Worm (Caenorhabditis elegans) whole organism, midembryonic: Measurements from ENCODE around the gene gadr-3.

Source experiments
- T22C8.4 ChIP-seq: fragments of 200-800 bp; sonication (Bioruptor generic); IDR thresholded peaks from 2 replicates; pipeline ENCODE4 v1.3.6; 2022; ENCODE audit warnings: missing genetic modification characterization, missing compliant biosample characterization
- cog-1 ChIP-seq: sonication (generic microtip); optimal IDR thresholded peaks from 2 replicates; lab custom pipeline; 2016; ENCODE audit warnings: missing genetic modification characterization, missing compliant biosample characterization
- flt-1 ChIP-seq: fragments of 200-800 bp; sonication (Bioruptor generic); IDR thresholded peaks from 2 replicates; pipeline ENCODE4 v1.3.6; 2022; ENCODE audit warnings: missing genetic modification characterization, missing compliant biosample characterization
- klf-2 ChIP-seq: fragments of 200-800 bp; sonication (Bioruptor generic); conservative IDR thresholded peaks from 2 replicates; pipeline ENCODE4 v1.3.6; 2022; ENCODE audit warnings: missing genetic modification reagents, missing genetic modification characterization, missing compliant biosample characterization
- med-1 ChIP-seq: sonication (generic microtip); optimal IDR thresholded peaks from 2 replicates; lab custom pipeline; 2017; ENCODE audit warnings: missing genetic modification characterization, mild to moderate bottlenecking, missing compliant biosample characterization, antibody characterized with exemption, missing genetic modification reagents; ENCODE audit not compliant: insufficient read depth
- ref-1 ChIP-seq: fragments of 200-800 bp; sonication (Bioruptor generic); conservative IDR thresholded peaks from 2 replicates; pipeline ENCODE4 v1.3.6; 2022; ENCODE audit warnings: missing genetic modification reagents, missing genetic modification characterization, missing compliant biosample characterization
- tab-1 ChIP-seq: fragments of 200-800 bp; sonication (Bioruptor generic); IDR thresholded peaks from 2 replicates; pipeline ENCODE4 v1.3.6; 2022; ENCODE audit warnings: missing genetic modification characterization, missing compliant biosample characterization
- ztf-23 ChIP-seq: fragments of 200-800 bp; sonication (Bioruptor generic); IDR thresholded peaks from 2 replicates; pipeline ENCODE4 v1.3.6; 2022; ENCODE audit warnings: missing genetic modification reagents, missing genetic modification characterization, missing compliant biosample characterization
- ztf-29 ChIP-seq: fragments of 200-800 bp; sonication (Bioruptor generic); IDR thresholded peaks from 2 replicates; pipeline ENCODE4 v1.3.6; 2022; ENCODE audit warnings: missing genetic modification reagents, missing genetic modification characterization, missing compliant biosample characterization

gadr-3 gene

ce11 chrIII:6285890-6286289, at the start of gene gadr-3:
Gene gadr-3 (minus strand): TSS chrIII:6285990.
- TF ChIP-seq cog-1 (tag; lab: Kevin White, UChicago) (no peak), tab-1 (GFP tag; lab: Robert Waterston, UW) (no peak), flt-1 (GFP tag; lab: Robert Waterston, UW) (no peak), klf-2 (no peak), T22C8.4 (no peak), ztf-23 (GFP tag; lab: Robert Waterston, UW) (no peak), ref-1 (no peak), med-1 (GFP tag; lab: Kevin White, UChicago) (no peak), ztf-29 (no peak)

ce11 chrIII:6334364-6334763, 48.6 kb upstream of the gadr-3 start:
- TF ChIP-seq tab-1 (GFP tag; lab: Robert Waterston, UW) (no peak), ztf-29 (no peak), klf-2 (no peak), med-1 (GFP tag; lab: Kevin White, UChicago) (no peak), T22C8.4 (no peak), ztf-23 (GFP tag; lab: Robert Waterston, UW) (no peak), ref-1 (no peak), cog-1 (tag; lab: Kevin White, UChicago) (no peak)

ce11 chrIII:6331211-6331782, 45.5 kb upstream of the gadr-3 start, which contains the start of gene C56G2.4:
Gene C56G2.4 (plus strand): TSS chrIII:6331732.
- no peak for TF ChIP-seq ztf-29
- no peak for TF ChIP-seq ref-1
- TF ChIP-seq med-1 (GFP tag; lab: Kevin White, UChicago) = no peak
- no peak for TF ChIP-seq flt-1 (GFP tag; lab: Robert Waterston, UW)
- no peak for TF ChIP-seq ztf-23 (GFP tag; lab: Robert Waterston, UW)
- TF ChIP-seq tab-1 (GFP tag; lab: Robert Waterston, UW) = no peak
- no peak for TF ChIP-seq cog-1 (tag; lab: Kevin White, UChicago)
- TF ChIP-seq T22C8.4 = no peak
- no peak for TF ChIP-seq klf-2

ce11 chrIII:6324139-6324538, 38.3 kb upstream of the gadr-3 start, which contains the start of gene C56G2.5:
Gene C56G2.5 (minus strand): TSS chrIII:6324239.
- no peak for TF ChIP-seq klf-2
- no peak for TF ChIP-seq med-1 (GFP tag; lab: Kevin White, UChicago)
- no peak for TF ChIP-seq ref-1
- TF ChIP-seq tab-1 (GFP tag; lab: Robert Waterston, UW) = no peak
- no peak for TF ChIP-seq ztf-23 (GFP tag; lab: Robert Waterston, UW)
- no peak for TF ChIP-seq flt-1 (GFP tag; lab: Robert Waterston, UW)
- no peak for TF ChIP-seq T22C8.4
- no peak for TF ChIP-seq ztf-29
- TF ChIP-seq cog-1 (tag; lab: Kevin White, UChicago) = no peak

- TF ChIP-seq ztf-23 (GFP tag; lab: Robert Waterston, UW) (no peak), cog-1 (tag; lab: Kevin White, UChicago) (no peak), klf-2 (no peak), T22C8.4 (no peak), flt-1 (GFP tag; lab: Robert Waterston, UW) (no peak), ref-1 (no peak), tab-1 (GFP tag; lab: Robert Waterston, UW) (no peak), med-1 (GFP tag; lab: Kevin White, UChicago) (no peak), ztf-29 (no peak)
Observed at ce11 chrIII:6317345-6317744, 31.6 kb upstream of the gadr-3 start.

ce11 chrIII:6316795-6317194, 31.0 kb upstream of the gadr-3 start:
- TF ChIP-seq klf-2 (no peak), T22C8.4 (no peak), ztf-29 (no peak), tab-1 (GFP tag; lab: Robert Waterston, UW) (no peak), ref-1 (no peak), med-1 (GFP tag; lab: Kevin White, UChicago) (no peak), cog-1 (tag; lab: Kevin White, UChicago) (no peak), ztf-23 (GFP tag; lab: Robert Waterston, UW) (no peak), flt-1 (GFP tag; lab: Robert Waterston, UW) (no peak)

- TF ChIP-seq ref-1 = no peak
- no peak for TF ChIP-seq T22C8.4
Observed at ce11 chrIII:6315515-6315914, 29.7 kb upstream of the gadr-3 start.

ce11 chrIII:6312244-6312643, 26.5 kb upstream of the gadr-3 start:
- no peak for TF ChIP-seq ref-1
- TF ChIP-seq klf-2 = no peak
- TF ChIP-seq T22C8.4 = no peak
- TF ChIP-seq ztf-29 = no peak
- no peak for TF ChIP-seq cog-1 (tag; lab: Kevin White, UChicago)
- TF ChIP-seq ztf-23 (GFP tag; lab: Robert Waterston, UW) = no peak
- TF ChIP-seq med-1 (GFP tag; lab: Kevin White, UChicago) = no peak
- TF ChIP-seq tab-1 (GFP tag; lab: Robert Waterston, UW) = no peak
- TF ChIP-seq flt-1 (GFP tag; lab: Robert Waterston, UW) = no peak

- TF ChIP-seq cog-1 (tag; lab: Kevin White, UChicago) = no peak
- TF ChIP-seq ref-1 = no peak
- TF ChIP-seq ztf-23 (GFP tag; lab: Robert Waterston, UW) = no peak
- no peak for TF ChIP-seq tab-1 (GFP tag; lab: Robert Waterston, UW)
- TF ChIP-seq med-1 (GFP tag; lab: Kevin White, UChicago) = no peak
- no peak for TF ChIP-seq klf-2
- no peak for TF ChIP-seq flt-1 (GFP tag; lab: Robert Waterston, UW)
- TF ChIP-seq T22C8.4 = no peak
- TF ChIP-seq ztf-29 = no peak
Observed at ce11 chrIII:6311452-6311851, 25.7 kb upstream of the gadr-3 start.

ce11 chrIII:6310352-6310751, 24.6 kb upstream of the gadr-3 start:
- TF ChIP-seq tab-1 (GFP tag; lab: Robert Waterston, UW) = no peak
- TF ChIP-seq flt-1 (GFP tag; lab: Robert Waterston, UW) = no peak
- no peak for TF ChIP-seq klf-2
- TF ChIP-seq cog-1 (tag; lab: Kevin White, UChicago) = no peak
